Fruit fly (Drosophila melanogaster): ENCODE data around the gene CG7368.

The CG7368 gene

DNA sequence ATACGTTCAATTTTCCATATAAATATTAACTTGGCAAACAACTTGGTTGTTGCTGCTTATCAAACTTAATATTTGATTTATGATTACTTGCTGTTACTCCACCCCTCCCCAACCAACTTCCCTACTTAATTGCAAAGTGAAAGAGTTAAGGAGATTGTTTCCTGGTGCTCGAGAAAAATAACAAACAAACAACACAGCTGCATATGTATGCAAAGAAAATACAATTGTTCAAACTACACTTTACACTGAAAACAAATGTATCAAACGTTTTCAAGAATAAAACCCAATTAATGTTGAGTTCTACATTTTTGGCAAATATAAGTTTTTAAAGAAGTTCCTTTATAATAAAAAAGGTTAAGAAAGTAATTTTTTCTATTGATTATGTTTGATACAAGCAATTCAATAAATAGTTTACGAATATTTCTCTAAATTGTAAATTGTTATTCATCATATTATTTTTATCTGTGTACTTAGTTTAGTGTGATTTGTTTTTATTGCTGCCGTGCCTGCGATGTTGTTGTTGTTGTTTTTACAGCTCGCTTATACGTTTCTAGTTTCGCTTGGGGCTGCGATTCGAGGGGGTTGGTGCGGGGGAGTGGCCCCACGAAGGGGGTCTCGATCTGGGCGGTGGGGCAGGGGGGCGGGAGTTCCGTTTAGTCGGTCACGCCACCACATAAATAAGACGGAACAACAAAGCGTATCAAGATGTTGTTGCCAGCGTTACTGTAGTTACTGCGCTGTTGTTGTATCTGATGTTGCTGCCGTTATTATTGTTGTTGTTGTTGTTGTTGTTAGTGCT lies 41.1 kb upstream of the CG7368 start (continued):
- TF ChIP-seq B-H2 (GFP tag; optimal IDR thresholded peaks at IDR 0.05) (peak; percentile 27), C15 (GFP tag; IDR thresholded peaks at IDR 0.05) (no peak), eyg (GFP tag; optimal IDR thresholded peaks at IDR 0.05) (no peak), sug (tag; optimal IDR thresholded peaks at IDR 0.05) (peak; percentile 76), zfh1 (GFP tag; IDR thresholded peaks at IDR 0.05) (peak; percentile 33; the same call in 1 of the 3 replicates), CG12391 (tag; optimal IDR thresholded peaks at IDR 0.05) (peak; percentile 87), CG5180 (GFP tag; optimal IDR thresholded peaks at IDR 0.05) (peak; percentile 48), vfl (GFP tag; optimal IDR thresholded peaks at IDR 0.05) (no peak), GATAe (GFP tag; conservative IDR thresholded peaks at IDR 0.05) (no peak), CG15514 (GFP tag; optimal IDR thresholded peaks at IDR 0.05) (peak; percentile 9), CG14965 (GFP tag; optimal IDR thresholded peaks at IDR 0.05; ENCODE audit: borderline replicate concordance) (no peak), TFAM (GFP tag; optimal IDR thresholded peaks at IDR 0.05) (no peak), CG16779 (GFP tag; IDR thresholded peaks at IDR 0.05) (no peak), cato (GFP tag; optimal IDR thresholded peaks at IDR 0.05; ENCODE audit: borderline replicate concordance) (peak; percentile 33), zen (tag; optimal IDR thresholded peaks at IDR 0.05) (peak; percentile 57), CG30020 (tag; optimal IDR thresholded peaks at IDR 0.05) (peak; percentile 35), psq (GFP tag; optimal IDR thresholded peaks at IDR 0.05) (peak; percentile 43), CG10267 (tag; optimal IDR thresholded peaks at IDR 0.05) (peak; percentile 79), CG12744 (GFP tag; optimal IDR thresholded peaks at IDR 0.05) (peak; percentile 20), zfh2 (GFP tag; optimal IDR thresholded peaks at IDR 0.05) (no peak), CG6791 (GFP tag; IDR thresholded peaks at IDR 0.05; ENCODE audit: partially characterized antibody) (no peak), jing (GFP tag; optimal IDR thresholded peaks at IDR 0.05) (no peak), CG33557 (GFP tag; optimal IDR thresholded peaks at IDR 0.05) (peak; percentile 69), CG6272 (GFP tag; IDR thresholded peaks at IDR 0.05) (no peak), phol (tag; optimal IDR thresholded peaks at IDR 0.05) (peak; percentile 87), jigr1 (GFP tag; IDR thresholded peaks at IDR 0.05) (no peak), lmd (GFP tag; IDR thresholded peaks at IDR 0.05) (peak; percentile 66), Trl (optimal IDR thresholded peaks at IDR 0.05) (no peak), Trl (GFP tag; optimal IDR thresholded peaks at IDR 0.05) (peak; percentile 32), CG10979 (tag; optimal IDR thresholded peaks at IDR 0.05) (peak; percentile 90), CG3847 (GFP tag; IDR thresholded peaks at IDR 0.05) (peak; percentile 59; the same call in 1 of the 2 replicates), CG1603 (tag; optimal IDR thresholded peaks at IDR 0.05) (peak; percentile 50), ind (GFP tag; optimal IDR thresholded peaks at IDR 0.05) (peak; percentile 48), Sry-β (GFP tag; optimal IDR thresholded peaks at IDR 0.05) (peak; percentile 11), CG7928 (GFP tag; optimal IDR thresholded peaks at IDR 0.05) (no peak), CG11560 (tag; IDR thresholded peaks at IDR 0.05) (no peak), kni (GFP tag; optimal IDR thresholded peaks at IDR 0.05) (peak; percentile 11), CG7357 (GFP tag; IDR thresholded peaks at IDR 0.05) (0 out of 3 replicates have a peak, but pooled peaks have one; percentile 30), slbo (GFP tag; IDR thresholded peaks at IDR 0.05) (peak; percentile 72), tx (GFP tag; optimal IDR thresholded peaks at IDR 0.05) (peak; percentile 16), CG8478 (optimal IDR thresholded peaks at IDR 0.05) (no peak), Awh (GFP tag; IDR thresholded peaks at IDR 0.05) (no peak), CG8765 (GFP tag; IDR thresholded peaks at IDR 0.05) (no peak), CG13123 (GFP tag; optimal IDR thresholded peaks at IDR 0.05) (peak; percentile 27), ac (GFP tag; optimal IDR thresholded peaks at IDR 0.05) (no peak), onecut (GFP tag; IDR thresholded peaks at IDR 0.05) (peak; percentile 38; the same call in 1 of the 2 replicates), Gsc (GFP tag; IDR thresholded peaks at IDR 0.05) (no peak), CG2678 (tag; optimal IDR thresholded peaks at IDR 0.05) (peak; percentile 91), Sry-δ (GFP tag; optimal IDR thresholded peaks at IDR 0.05) (peak; percentile 18), CG18262 (tag; optimal IDR thresholded peaks at IDR 0.05) (peak; percentile 89)

All from whole organism, embryonic.